Worm (Caenorhabditis elegans) whole organism, early embryonic: ENCODE data around the gene alh-13.

ENCODE experiments used
- B0310.2 ChIP-seq: sonication (generic microtip); optimal IDR thresholded peaks from 2 replicates; lab custom pipeline; 2016; ENCODE audit warnings: mild to moderate bottlenecking, missing genetic modification characterization, missing compliant biosample characterization
- F13C5.2 ChIP-seq: sonication (generic microtip); optimal IDR thresholded peaks from 2 replicates; lab custom pipeline; 2017; ENCODE audit warnings: mild to moderate bottlenecking, missing genetic modification characterization, inconsistent platforms, missing compliant biosample characterization
- aly-1 ChIP-seq: sonication (generic microtip); optimal IDR thresholded peaks from 2 replicates; lab custom pipeline; 2016; ENCODE audit warnings: missing genetic modification characterization, missing compliant biosample characterization
- ama-1 ChIP-seq: fragments of 150-350 bp; optimal IDR thresholded peaks from 2 replicates; lab custom pipeline; 2014
- ceh-13 ChIP-seq: fragments of 200-800 bp; sonication (Bioruptor generic); optimal IDR thresholded peaks from 2 replicates; lab custom pipeline; 2018; ENCODE audit warnings: mild to moderate bottlenecking, missing genetic modification characterization, missing compliant biosample characterization
- ceh-36 ChIP-seq: sonication (generic microtip); optimal IDR thresholded peaks from 2 replicates; lab custom pipeline; 2016; ENCODE audit warnings: missing genetic modification characterization, inconsistent platforms, missing compliant biosample characterization
- ets-7 ChIP-seq: sonication (generic microtip); optimal IDR thresholded peaks from 2 replicates; lab custom pipeline; 2016; ENCODE audit warnings: missing genotype, missing genetic modification characterization, missing compliant biosample characterization
- flt-1 ChIP-seq: fragments of 200-800 bp; sonication (Bioruptor generic); IDR thresholded peaks from 2 replicates; pipeline ENCODE4 v1.3.6; 2022; ENCODE audit warnings: missing genetic modification characterization, missing compliant biosample characterization
- hmbx-1 ChIP-seq: sonication (generic microtip); optimal IDR thresholded peaks from 2 replicates; lab custom pipeline; 2016; ENCODE audit warnings: mild to moderate bottlenecking, missing genetic modification characterization, missing compliant biosample characterization
- hmg-4 ChIP-seq: fragments of 200-800 bp; sonication (Bioruptor generic); optimal IDR thresholded peaks from 2 replicates; lab custom pipeline; 2018; ENCODE audit warnings: mild to moderate bottlenecking, missing genetic modification characterization, missing compliant biosample characterization
- hnd-1 ChIP-seq: sonication (generic microtip); optimal IDR thresholded peaks from 2 replicates; lab custom pipeline; 2016; ENCODE audit warnings: missing genetic modification characterization, missing compliant biosample characterization
- pes-1 ChIP-seq: fragments of 200-800 bp; sonication (Bioruptor generic); IDR thresholded peaks from 2 replicates; pipeline ENCODE4 v1.3.6; 2022; ENCODE audit warnings: missing genetic modification reagents, missing genetic modification characterization, missing compliant biosample characterization
- scrt-1 ChIP-seq: fragments of 200-800 bp; sonication (Bioruptor generic); IDR thresholded peaks from 2 replicates; pipeline ENCODE4 v1.3.6; 2022; ENCODE audit warnings: missing genetic modification characterization, missing compliant biosample characterization
- sea-1 ChIP-seq: fragments of 200-800 bp; sonication (Bioruptor generic); conservative IDR thresholded peaks from 2 replicates; pipeline ENCODE4 v1.3.6; 2022; ENCODE audit warnings: missing genetic modification characterization, missing compliant biosample characterization
- tbx-11 ChIP-seq: fragments of 200-800 bp; sonication (Bioruptor generic); IDR thresholded peaks from 2 replicates; pipeline ENCODE4 v1.3.6; 2022; ENCODE audit warnings: missing genetic modification characterization, missing compliant biosample characterization
- tbx-37 ChIP-seq: fragments of 200-800 bp; sonication (Bioruptor generic); conservative IDR thresholded peaks from 2 replicates; pipeline ENCODE4 v1.3.6; 2022; ENCODE audit warnings: missing genetic modification reagents, missing genetic modification characterization, missing compliant biosample characterization
- tra-4 ChIP-seq: sonication (generic microtip); optimal IDR thresholded peaks from 2 replicates; lab custom pipeline; 2017; ENCODE audit warnings: missing genetic modification characterization, missing compliant biosample characterization

Gene alh-13

DNA sequence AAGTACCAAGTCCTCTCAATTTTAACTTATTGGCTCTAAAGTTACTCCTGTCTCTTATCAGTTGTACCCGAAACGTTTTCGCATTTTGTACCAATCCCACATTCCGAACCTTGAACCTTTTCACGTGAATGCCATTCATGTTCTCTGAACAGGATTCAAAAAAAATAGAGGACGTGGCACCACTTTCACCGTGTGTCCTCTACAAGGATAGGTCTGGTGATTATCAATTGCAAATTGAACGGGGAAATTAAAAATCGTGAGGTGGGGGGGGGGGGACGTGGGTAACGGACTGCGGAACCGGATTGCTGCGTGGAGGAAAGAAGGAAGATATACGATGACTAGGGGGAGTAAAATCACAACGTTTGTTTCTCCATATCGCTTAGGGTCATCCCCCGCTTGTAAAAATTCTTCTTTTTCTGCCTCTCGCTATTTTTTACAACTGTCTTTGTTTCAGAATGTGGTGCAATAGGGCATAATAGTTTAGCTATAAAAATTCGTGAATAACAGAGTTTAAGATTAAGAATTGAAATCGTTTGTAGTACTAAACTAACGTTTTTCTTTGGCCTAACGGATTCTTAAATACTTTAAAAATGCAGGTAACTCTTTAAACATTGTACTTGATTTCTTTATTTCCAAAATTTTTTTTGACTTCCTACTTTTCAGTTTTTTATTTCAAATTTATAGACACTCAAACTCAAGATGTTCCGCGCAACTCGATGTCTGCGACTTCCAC, at the start of gene alh-13:
Gene alh-13, plus strand, starts transcription at position 683 of the 733 bp plus-strand sequence.
- TF ChIP-seq ets-7 (tag; lab: Kevin White, UChicago) (no peak), hmbx-1 (no peak), scrt-1 (GFP tag; lab: Robert Waterston, UW) (no peak)

- TF ChIP-seq sea-1 (no peak), hmg-4 (no peak), aly-1 (tag; lab: Kevin White, UChicago) (no peak)
Measured at ce11 chrX:12738454-12738853, 43.7 kb upstream of the alh-13 start, which contains the start of gene pgp-13. Gene pgp-13, plus strand, starts transcription at chrX:12738754.

DNA sequence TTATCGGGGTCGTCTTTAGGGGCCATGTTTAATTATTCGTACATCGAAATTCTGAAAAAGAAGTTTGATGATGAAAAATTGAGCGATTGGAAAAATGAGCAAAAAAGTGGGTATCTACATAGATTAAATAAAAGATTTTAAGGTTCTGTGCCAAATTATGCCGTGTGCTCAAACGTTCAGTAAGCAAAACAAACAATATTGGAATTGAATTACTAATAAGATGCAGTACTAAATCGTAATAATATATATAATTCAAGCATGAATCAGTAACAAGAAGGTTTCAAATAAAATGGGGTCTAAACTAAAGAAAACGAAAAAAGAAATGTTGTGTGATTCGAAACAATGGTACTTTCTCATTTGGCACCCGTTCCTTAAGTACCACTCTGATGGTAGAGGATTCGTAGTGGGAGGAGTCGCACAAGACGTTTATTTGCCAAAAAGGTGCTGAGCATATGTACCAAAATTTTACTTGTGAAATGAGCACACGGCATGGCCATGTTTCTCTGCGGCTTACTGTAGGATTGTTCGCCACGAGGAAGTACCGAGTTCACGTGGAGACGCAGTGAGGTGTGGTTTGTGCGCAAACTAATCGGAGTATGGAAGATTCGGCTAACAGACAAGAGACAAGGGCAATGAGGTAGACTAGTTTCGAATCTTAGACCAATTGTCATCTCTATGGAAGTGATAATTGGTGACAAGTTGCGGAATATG, 32.5 kb upstream of the alh-13 start, which contains the start of gene pgp-14:
Gene pgp-14, minus strand, starts transcription at position 51 of the 711 bp plus-strand sequence.
- TF ChIP-seq scrt-1 (GFP tag; lab: Robert Waterston, UW) (no peak), pes-1 (no peak), hnd-1 (tag; lab: Kevin White, UChicago) (no peak), ama-1 (lab: Kevin White, UChicago) (no peak), sea-1 (no peak), ets-7 (tag; lab: Kevin White, UChicago) (no peak), F13C5.2 (no peak), tbx-37 (GFP tag; lab: Robert Waterston, UW) (no peak), ceh-13 (GFP tag; lab: Kevin White, UChicago) (no peak), aly-1 (tag; lab: Kevin White, UChicago) (no peak), hmg-4 (no peak)

ce11 chrX:12750805-12751204, 31.4 kb upstream of the alh-13 start:
- TF ChIP-seq tbx-37 (GFP tag; lab: Robert Waterston, UW) (no peak), hmg-4 (no peak)

ce11 chrX:12754043-12754442, 28.2 kb upstream of the alh-13 start:
- TF ChIP-seq aly-1 (tag; lab: Kevin White, UChicago) (no peak), ets-7 (tag; lab: Kevin White, UChicago) (no peak), B0310.2 (tag; lab: Kevin White, UChicago) (no peak), hmg-4 (no peak), tbx-37 (GFP tag; lab: Robert Waterston, UW) (no peak), tbx-11 (GFP tag; lab: Robert Waterston, UW) (no peak), F13C5.2 (no peak), pes-1 (no peak), ceh-36 (no peak), ceh-13 (GFP tag; lab: Kevin White, UChicago) (no peak), ama-1 (lab: Kevin White, UChicago) (no peak), tra-4 (no peak), hmbx-1 (no peak), sea-1 (no peak), flt-1 (GFP tag; lab: Robert Waterston, UW) (no peak), hnd-1 (tag; lab: Kevin White, UChicago) (no peak), scrt-1 (GFP tag; lab: Robert Waterston, UW) (no peak)

DNA sequence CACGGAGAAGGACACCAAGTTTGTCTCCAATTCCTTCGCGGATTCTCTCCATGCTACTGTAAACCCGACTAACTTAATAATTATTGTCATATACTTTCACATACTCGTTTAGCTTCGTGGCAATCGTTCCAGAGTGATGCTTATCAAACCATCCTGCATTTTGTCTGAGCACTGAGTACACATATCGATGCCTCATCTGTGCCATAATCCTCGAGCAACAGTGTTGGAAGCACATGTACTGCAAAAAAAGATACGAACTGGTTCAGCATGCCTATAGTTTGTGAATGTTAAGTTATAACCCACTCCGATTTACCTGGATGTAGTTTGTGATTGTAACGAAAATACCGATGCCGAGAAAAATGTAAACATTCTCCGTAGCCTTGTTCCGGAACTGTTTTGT, 27.2 kb upstream of the alh-13 start:
- TF ChIP-seq ets-7 (tag; lab: Kevin White, UChicago) (no peak), hmg-4 (no peak), hmbx-1 (no peak), aly-1 (tag; lab: Kevin White, UChicago) (no peak), F13C5.2 (no peak), ceh-13 (GFP tag; lab: Kevin White, UChicago) (no peak), tbx-11 (GFP tag; lab: Robert Waterston, UW) (no peak), tra-4 (no peak), scrt-1 (GFP tag; lab: Robert Waterston, UW) (no peak)

ce11 chrX:12759010-12759409, 23.2 kb upstream of the alh-13 start:
- TF ChIP-seq tbx-37 (GFP tag; lab: Robert Waterston, UW), result no peak
- TF ChIP-seq hmbx-1, result no peak
- no peak for TF ChIP-seq ceh-36
- no peak for TF ChIP-seq ama-1 (lab: Kevin White, UChicago)
- TF ChIP-seq scrt-1 (GFP tag; lab: Robert Waterston, UW), result no peak
- no peak for TF ChIP-seq ets-7 (tag; lab: Kevin White, UChicago)
- TF ChIP-seq hnd-1 (tag; lab: Kevin White, UChicago), result no peak
- no peak for TF ChIP-seq pes-1
- no peak for TF ChIP-seq hmg-4

ce11 chrX:12759642-12760041, 22.6 kb upstream of the alh-13 start:
- TF ChIP-seq ets-7 (tag; lab: Kevin White, UChicago) (no peak), tbx-37 (GFP tag; lab: Robert Waterston, UW) (no peak), sea-1 (no peak), hnd-1 (tag; lab: Kevin White, UChicago) (no peak), ama-1 (lab: Kevin White, UChicago) (no peak), hmg-4 (no peak), B0310.2 (tag; lab: Kevin White, UChicago) (no peak), tbx-11 (GFP tag; lab: Robert Waterston, UW) (no peak), pes-1 (no peak), ceh-36 (no peak)
